Fruit fly (Drosophila melanogaster): ENCODE data around the gene CG3902.

The CG3902 gene

DNA sequence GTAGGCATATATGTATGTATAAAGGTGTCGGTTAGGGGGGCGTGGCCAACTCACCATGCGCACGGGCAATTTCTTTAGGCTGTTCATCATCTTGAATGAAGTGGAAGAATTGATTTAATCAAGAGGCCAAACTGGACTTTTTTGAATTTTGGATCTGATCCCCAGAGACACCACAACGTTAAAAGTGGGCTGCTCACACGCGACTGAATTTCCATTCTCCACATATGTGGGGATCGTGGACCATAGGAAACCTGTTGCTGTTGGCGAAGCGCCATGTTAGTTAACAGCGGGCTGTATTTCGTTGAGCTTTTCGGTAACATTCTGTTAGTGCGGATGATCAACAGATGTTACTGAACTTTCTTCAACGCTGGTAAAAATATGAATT is at the start of gene CG3902:
CG3902 (minus strand) TSS at position 208 of the 385 bp plus-strand sequence.
- TF ChIP-seq CTCF (optimal IDR thresholded peaks at IDR 0.05) (no peak), CG8478 (optimal IDR thresholded peaks at IDR 0.05) (no peak)

DNA sequence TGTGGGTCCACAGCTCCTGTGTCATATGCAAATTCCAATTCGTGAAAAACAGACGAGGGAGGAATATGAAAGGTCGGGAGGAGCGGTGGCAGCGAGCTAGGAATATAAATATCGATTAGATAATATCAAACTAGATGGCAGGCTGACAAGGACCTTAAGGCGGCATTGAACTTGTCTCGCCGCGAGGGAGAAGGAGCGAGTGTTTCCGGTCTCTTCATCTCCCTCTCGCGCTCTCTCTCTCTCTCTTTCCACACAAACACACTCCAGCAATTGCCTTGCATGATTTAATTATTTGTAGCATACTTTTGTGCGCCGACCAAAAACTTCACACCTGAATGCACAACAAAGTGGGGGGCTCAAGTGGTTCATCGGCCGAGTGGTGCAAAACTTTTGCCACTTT is 48.9 kb upstream of the CG3902 start:
- peak in 1 of 2 experiments; percentile 11 for TF ChIP-seq CTCF (optimal IDR thresholded peaks at IDR 0.05)
- TF ChIP-seq CG8478 (optimal IDR thresholded peaks at IDR 0.05): no peak

DNA sequence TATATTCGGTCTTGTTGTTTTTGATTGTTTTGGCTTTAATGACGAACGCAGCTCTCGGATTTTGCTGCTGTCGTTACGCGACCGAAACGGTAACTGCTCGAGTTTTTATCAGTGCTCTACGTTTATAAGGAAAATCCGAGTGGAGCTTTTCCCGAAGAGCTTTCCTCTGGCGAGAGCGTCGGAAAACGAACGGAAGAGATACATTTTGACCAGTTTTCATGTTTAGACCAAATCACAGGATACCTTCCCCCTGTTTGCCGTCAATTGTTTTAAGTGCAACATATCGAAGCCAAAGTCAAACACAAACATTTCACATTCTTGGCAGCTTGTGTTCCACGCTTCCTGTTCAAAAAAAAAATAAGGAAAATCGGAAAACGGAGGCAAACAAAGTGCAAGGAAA is 47.8 kb upstream of the CG3902 start, which contains the start of gene CG32204:
CG32204 (minus strand) TSS at position 101 of the 400 bp plus-strand sequence.
- TF ChIP-seq CTCF (optimal IDR thresholded peaks at IDR 0.05): no peak
- TF ChIP-seq CG8478 (optimal IDR thresholded peaks at IDR 0.05): no peak

DNA sequence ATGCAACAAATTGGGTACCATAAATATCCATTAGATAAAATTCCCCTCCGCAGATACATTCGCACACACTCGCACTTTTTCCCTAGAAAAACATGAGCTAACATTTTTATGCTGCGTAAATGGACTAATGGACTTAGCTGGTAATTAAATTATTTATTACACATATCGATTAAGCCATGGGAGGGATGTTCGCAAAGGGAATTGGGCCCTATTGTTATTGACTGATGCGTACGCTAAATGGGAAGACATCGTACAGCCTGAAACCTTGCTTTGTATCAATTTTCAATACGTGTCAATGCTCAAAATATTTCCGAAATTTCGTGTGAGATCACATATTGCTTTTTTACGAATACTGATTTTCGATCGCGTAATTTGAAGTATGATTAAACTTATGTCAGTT is 26.7 kb upstream of the CG3902 start, which contains the start of gene CG43049:
CG43049 (plus strand) TSS at position 301 of the 400 bp plus-strand sequence.
- TF ChIP-seq CG8478 (optimal IDR thresholded peaks at IDR 0.05): no peak
- TF ChIP-seq CTCF (optimal IDR thresholded peaks at IDR 0.05): no peak

DNA sequence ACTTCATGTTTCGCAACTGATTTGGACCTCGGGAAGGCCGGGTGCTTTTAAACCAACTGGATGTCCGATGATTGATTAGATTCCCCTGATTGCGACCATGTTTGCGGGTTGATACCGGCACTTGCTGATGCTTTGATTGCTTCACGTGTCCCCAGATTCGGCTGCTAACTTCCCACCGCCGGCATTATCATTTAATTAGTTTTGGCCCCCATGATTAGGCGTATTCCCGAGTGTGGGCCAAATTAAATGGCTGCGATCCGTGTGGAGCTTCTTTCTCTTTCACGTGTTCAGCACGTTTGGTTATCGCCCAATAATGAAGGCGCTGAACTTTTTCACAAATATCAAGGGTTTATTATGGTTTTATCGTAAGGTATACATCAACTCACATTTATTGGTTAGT is 24.0 kb upstream of the CG3902 start, which contains the start of gene CG3819:
CG3819 (minus strand) TSS at position 23 of the 400 bp plus-strand sequence.
- no peak for TF ChIP-seq CG8478 (optimal IDR thresholded peaks at IDR 0.05)
- no peak for TF ChIP-seq CTCF (optimal IDR thresholded peaks at IDR 0.05)

DNA sequence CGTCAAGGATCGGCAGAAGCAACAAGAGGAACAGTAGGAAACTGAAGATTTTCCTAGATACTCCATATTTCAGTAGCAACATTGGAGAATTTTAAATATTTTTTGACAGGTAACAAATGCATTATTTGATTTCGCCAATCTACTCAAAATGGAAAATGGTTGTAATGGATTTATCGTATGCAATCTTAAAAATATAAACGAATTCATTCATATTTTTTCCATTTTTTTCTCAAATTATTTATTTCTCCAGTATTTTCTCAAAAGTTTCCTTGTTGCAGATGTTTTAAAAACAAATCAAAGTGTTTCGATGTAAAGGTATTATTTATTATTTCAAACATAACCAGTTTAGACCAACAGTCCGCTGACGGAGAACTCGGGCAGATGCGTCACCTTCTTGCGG is 22.1 kb upstream of the CG3902 start, which contains the start of gene CG18223:
CG18223 (minus strand) TSS at position 101 of the 400 bp plus-strand sequence.
- no peak for TF ChIP-seq CG8478 (optimal IDR thresholded peaks at IDR 0.05)
- no peak for TF ChIP-seq CTCF (optimal IDR thresholded peaks at IDR 0.05)

DNA sequence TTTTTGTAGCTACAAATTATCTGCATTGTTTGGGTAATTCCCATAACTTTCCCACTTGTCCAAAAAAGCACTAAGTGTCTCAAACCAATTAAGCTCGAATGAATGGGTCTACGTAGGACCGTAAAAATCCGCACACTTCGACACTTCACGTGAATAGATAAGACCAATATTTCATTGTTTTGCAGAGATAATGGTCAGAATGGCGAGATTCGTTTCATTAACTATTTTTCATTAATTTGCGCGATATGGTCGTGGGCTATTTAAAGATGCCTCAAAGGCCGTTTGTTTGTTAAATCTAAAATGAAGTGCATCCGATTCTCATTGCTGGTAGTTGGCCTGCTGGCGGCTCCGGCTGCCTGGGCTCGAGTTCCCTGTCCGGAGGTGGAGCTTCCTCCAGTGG is 19.2 kb upstream of the CG3902 start, which contains the start of gene CG6839:
CG6839 (plus strand) TSS at position 301 of the 400 bp plus-strand sequence.
- TF ChIP-seq CG8478 (optimal IDR thresholded peaks at IDR 0.05): no peak
- no peak for TF ChIP-seq CTCF (optimal IDR thresholded peaks at IDR 0.05)

DNA sequence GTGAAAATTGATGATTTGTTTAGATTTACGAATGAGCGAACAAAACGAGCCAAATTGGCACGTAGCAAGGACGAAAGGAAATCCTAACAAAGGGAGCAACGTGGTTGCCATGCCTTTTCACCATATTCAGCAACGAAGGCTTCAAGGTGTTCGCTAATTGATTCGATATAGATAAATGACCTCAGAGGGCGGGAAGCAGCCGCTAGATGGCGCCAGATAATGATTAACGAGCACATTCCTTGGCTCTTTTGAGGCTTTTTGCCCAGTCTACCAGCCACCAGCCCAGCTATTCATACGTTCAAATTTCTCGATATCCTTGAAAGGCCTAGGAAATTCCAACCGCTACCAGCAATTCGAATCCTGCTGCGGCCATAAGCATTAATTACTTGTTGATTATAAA is 18.4 kb upstream of the CG3902 start:
- TF ChIP-seq CG8478 (optimal IDR thresholded peaks at IDR 0.05) (no peak), CTCF (optimal IDR thresholded peaks at IDR 0.05) (peak; percentile 71 to 77)

DNA sequence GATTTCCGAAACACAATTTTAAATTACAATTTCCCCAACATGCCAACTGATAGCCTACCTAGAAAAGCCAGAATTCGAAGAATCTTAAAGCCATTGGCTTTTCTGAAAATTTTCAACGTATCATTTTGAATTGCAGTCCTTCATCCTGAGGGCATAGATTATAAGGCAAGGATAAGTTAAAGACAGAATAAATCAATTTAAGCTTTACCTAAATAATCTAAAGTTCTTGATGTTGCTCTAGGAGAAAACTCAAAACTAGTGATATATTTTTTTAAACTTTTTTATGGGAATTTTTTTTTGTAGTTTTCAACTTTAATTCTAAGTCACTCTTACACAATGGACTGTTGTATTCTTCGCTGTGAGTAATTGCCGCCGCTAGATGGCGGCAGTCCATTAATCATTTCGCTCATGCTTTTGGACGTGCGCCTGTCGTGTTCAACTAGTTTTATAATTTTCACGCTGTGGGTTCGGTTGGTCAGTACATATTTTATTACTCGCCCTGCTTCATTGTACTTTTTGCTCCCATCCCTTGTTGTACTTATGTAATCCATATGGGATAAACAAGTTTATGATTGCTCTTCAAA is 16.1 kb upstream of the CG3902 start, which contains the start of gene COX6AL2:
COX6AL2 (minus strand) TSS at position 51 of the 584 bp plus-strand sequence.
- TF ChIP-seq CTCF (optimal IDR thresholded peaks at IDR 0.05) (peak; percentile 38 to 70), CG8478 (optimal IDR thresholded peaks at IDR 0.05) (no peak)

DNA sequence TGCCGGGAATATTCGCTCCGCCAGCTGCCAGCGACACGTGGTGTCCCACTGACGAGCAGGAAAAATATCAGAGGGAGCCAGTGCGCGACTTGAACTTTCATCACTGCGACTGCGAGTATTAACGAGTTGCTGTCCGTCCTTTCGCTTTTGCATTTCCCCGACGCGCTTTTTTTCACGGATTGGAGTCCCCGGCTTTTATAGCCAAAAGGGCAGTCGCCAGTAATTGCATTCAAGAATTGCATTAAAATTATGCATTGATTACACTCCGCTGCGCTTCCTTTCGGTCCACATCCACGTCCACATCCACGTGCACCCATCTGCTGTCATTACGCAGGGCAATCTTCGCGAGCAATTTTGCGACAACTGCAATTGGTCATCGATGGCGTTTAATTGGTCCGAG is 13.0 kb upstream of the CG3902 start, which contains the start of gene Ir75d:
Ir75d (minus strand) TSS at position 101 of the 400 bp plus-strand sequence.
- no peak for TF ChIP-seq CTCF (optimal IDR thresholded peaks at IDR 0.05)
- TF ChIP-seq CG8478 (optimal IDR thresholded peaks at IDR 0.05): no peak

DNA sequence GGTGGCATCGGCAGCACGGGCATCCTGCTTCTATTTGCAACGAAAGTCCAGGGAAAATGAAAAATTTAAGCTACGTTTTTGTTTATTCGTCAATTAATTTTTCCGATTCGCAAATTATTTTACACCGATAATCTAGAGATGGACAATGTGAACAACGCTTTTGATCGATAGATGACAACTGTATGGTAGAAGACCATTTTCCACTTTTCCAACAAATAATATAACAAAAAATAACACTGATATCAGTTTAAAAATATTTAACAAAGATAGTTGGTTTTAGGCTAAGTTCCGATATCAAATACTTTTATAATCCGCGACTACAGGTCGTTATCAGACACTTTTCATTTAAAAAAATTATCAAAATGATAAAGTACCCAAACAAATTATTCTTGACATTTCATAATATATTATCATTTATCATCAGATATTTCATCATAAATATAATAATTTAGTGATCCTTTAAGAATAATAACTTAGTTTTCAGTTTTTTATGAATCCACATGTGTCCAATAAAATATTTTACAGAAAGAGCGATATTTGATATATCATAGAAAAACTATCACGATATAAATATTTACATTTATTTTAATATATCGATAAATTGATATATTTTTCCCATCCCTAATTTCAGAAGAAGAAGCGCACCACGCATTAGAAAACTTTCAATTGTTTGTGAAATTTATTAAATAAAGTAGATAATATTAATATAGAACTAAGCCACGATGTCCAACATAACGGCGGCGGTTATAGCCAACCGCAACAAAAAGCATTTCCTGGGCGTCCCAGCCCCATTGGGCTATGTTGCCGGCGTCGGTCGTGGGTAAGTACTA is 6.9 kb upstream of the CG3902 start, which contains the start of the genes CSN1b and Prp6:
CSN1b (minus strand) TSS at position 159 of the 830 bp plus-strand sequence.
Prp6 (plus strand) TSS at position 601 of the 830 bp plus-strand sequence.
- TF ChIP-seq CTCF (optimal IDR thresholded peaks at IDR 0.05) (no peak), CG8478 (optimal IDR thresholded peaks at IDR 0.05) (no peak)

DNA sequence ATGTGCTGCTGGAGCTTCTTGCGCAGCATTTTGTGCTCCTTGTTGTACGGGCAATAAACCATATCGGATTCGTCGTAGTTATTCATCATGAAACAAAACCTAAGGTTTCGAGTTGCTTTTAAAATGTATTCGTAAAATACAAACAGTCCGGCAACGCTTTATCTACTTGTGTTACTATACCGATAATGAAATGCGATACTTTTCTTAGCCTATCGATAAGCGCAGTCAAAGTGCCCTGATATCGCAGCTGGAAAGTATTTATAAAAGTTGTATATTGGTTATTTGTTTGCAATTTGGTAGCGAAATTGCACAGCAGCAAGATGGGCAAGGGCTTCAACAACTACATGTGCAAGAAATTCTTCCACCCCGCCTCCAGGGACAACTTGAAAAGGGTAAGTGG is 3.3 kb upstream of the CG3902 start, which contains the start of the genes arx and CG6843:
arx (minus strand) TSS at position 144 of the 400 bp plus-strand sequence.
CG6843 (plus strand) TSS at position 184 of the 400 bp plus-strand sequence.
- TF ChIP-seq CTCF (optimal IDR thresholded peaks at IDR 0.05): peak in 1 of 2 experiments; percentile 34
- no peak for TF ChIP-seq CG8478 (optimal IDR thresholded peaks at IDR 0.05)

DNA sequence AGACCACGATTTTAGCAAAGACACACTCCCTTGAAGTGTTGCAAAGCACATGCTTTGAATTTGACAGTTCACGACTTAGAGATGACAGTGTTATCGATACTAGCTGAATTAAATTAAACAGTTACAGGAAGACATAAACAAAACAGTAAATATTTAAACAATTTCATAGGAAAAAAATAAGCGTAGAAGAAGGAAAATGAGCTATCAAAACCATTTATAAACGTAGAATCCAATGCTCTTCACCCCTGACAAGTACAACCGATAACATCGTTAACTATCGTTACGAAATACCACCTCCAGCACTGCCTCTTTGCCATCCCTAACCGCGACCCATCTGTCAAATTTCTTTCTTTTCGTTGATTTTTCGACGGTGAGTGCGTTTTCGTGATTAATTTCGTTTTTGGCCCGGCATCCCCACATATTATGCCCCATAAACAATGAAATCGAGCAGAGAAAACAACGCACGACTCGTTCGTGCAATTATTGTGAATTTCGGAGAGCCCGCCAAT is 731 bp upstream of the CG3902 start, which contains the start of gene RpL26:
RpL26 (plus strand) TSS at position 106 of the 509 bp plus-strand sequence.
- TF ChIP-seq CG8478 (optimal IDR thresholded peaks at IDR 0.05) (no peak), CTCF (optimal IDR thresholded peaks at IDR 0.05) (peak in 1 of 2 experiments; percentile 28)

DNA sequence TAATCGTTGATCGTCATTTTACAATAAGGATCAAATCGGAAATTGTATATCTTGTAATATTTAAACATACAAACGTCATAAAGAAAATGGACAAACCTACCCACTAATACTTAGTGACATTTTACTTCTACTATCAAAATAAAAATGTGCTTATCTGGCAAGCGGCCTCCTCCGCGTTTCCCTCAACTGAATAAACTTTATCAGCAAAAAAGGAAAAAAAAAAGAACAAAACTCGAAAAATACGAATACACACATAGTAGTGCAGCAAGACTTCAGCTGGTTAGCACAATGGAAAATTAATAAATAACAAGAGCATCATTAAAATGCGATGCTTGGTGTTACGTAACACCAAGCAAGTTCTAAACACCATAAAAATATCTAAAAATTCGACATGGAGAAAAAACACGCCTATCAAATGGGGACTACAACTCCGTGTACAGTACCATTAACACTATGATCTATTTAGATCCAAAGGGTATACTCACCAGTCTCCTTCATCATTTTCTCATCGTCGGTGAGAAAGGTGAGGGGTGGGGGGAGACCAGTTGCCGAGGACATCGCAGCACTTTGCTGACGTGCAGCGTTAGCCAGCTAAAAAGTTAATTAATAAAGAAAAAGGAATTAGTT is 521 bp downstream of the CG3902 start:
- no peak for TF ChIP-seq CG8478 (optimal IDR thresholded peaks at IDR 0.05)
- TF ChIP-seq CTCF (optimal IDR thresholded peaks at IDR 0.05): no peak

All from S2 (cell line).